Worm (Caenorhabditis elegans): ENCODE data around the gene Y105C5B.1413.

Y105C5B.1413 gene

DNA sequence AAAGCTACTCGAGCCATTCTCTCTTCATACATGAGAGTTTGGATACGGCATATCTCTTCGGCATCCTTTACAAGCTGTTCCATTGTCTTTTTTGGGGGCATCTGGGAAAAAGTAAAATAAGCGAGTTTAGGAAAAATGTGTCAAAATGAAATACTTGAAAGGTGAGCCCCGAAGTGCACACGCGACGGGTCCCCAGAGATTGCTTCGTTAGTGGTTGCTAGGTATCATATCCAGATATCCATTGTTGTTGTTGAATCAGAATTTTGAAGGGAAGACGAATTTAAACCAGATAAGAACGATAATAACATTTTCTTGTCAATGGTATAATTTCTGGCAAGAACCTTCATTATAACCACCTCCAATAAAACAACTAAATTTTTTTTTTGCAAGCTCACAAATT lies 26.5 kb upstream of the Y105C5B.1413 start, which contains the start of gene H25K10.2:
Gene H25K10.2 (minus strand): TSS at position 101 of the 400 bp plus-strand sequence.
- TF ChIP-seq rnt-1 (tag; optimal IDR thresholded peaks at IDR 0.05), result no peak
- TF ChIP-seq elt-2 (tag; optimal IDR thresholded peaks at IDR 0.05), result no peak
- no peak for TF ChIP-seq ceh-45 (GFP tag; IDR thresholded peaks at IDR 0.05)
- no peak for TF ChIP-seq ahr-1 (tag; optimal IDR thresholded peaks at IDR 0.05)
- no peak for TF ChIP-seq fkh-10 (GFP tag; optimal IDR thresholded peaks at IDR 0.05)

DNA sequence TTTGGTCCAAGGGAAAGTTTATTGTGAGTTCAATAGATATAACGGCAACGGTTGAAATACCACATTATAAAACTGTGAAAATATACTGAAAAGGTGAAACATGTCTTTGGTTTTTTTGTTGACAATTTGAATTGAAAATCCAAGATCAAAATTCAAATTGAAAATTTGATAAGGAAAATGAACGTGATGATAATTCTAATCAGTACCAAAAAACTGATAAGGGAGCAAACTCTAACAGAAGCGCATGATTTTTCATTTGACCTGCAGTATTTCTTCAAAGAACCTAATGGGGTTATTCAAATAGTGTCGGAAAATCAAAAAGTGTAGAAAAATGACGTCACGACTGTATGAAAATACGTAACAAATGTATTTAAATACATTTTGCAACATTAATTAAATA lies 19.0 kb upstream of the Y105C5B.1413 start:
- TF ChIP-seq elt-2 (tag; optimal IDR thresholded peaks at IDR 0.05), result peak; percentile 71
- TF ChIP-seq fkh-10 (GFP tag; optimal IDR thresholded peaks at IDR 0.05), result no peak
- no peak for TF ChIP-seq eyg-1 (tag; optimal IDR thresholded peaks at IDR 0.05)

DNA sequence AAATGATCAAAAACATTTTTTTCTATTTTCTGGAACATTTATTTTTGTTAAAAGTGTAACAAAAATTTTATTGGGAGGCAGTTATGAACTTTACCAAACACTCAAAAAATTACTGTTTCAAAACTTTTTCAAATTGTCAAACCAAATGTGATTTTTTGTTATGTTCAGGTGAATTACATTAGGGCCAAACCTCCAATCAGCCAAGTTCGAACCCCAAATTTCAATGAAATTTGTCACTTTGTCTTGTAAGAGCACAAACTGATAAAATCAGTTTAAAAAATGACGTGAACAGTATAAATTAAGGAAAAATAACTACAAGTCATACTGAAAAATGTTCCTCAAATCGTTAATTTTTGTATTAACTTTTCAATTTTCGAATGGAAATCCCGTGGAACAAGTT lies 17.7 kb upstream of the Y105C5B.1413 start, which contains the start of gene H25K10.1:
Gene H25K10.1 (plus strand): TSS at position 301 of the 400 bp plus-strand sequence.
- no peak for TF ChIP-seq fkh-10 (GFP tag; optimal IDR thresholded peaks at IDR 0.05)
- no peak for TF ChIP-seq nfya-1 (tag; optimal IDR thresholded peaks at IDR 0.05)
- no peak for TF ChIP-seq ceh-45 (GFP tag; IDR thresholded peaks at IDR 0.05)
- TF ChIP-seq K02D7.2 (tag; optimal IDR thresholded peaks at IDR 0.05), result no peak
- TF ChIP-seq che-1 (tag; optimal IDR thresholded peaks at IDR 0.05), result no peak
- TF ChIP-seq pros-1 (tag; optimal IDR thresholded peaks at IDR 0.05), result no peak
- TF ChIP-seq unc-55 (GFP tag; optimal IDR thresholded peaks at IDR 0.05), result no peak
- TF ChIP-seq mec-3 (tag; optimal IDR thresholded peaks at IDR 0.05; ENCODE audit: borderline replicate concordance), result no peak
- no peak for TF ChIP-seq hlh-30 (tag; optimal IDR thresholded peaks at IDR 0.05; ENCODE audit: insufficient read depth)
- no peak for TF ChIP-seq fkh-6 (tag; optimal IDR thresholded peaks at IDR 0.05)
- no peak for TF ChIP-seq ceh-24 (tag; optimal IDR thresholded peaks at IDR 0.05)
- no peak for TF ChIP-seq zip-5 (tag; optimal IDR thresholded peaks at IDR 0.05)
- no peak for TF ChIP-seq hlh-15 (tag; optimal IDR thresholded peaks at IDR 0.05)
- no peak for TF ChIP-seq ttx-3 (tag; optimal IDR thresholded peaks at IDR 0.05)
- no peak for TF ChIP-seq pat-9 (tag; optimal IDR thresholded peaks at IDR 0.05)
- TF ChIP-seq rnt-1 (tag; optimal IDR thresholded peaks at IDR 0.05), result no peak
- TF ChIP-seq syd-9 (tag; optimal IDR thresholded peaks at IDR 0.05), result no peak
- TF ChIP-seq pha-4 (tag; optimal IDR thresholded peaks at IDR 0.05), result no peak

DNA sequence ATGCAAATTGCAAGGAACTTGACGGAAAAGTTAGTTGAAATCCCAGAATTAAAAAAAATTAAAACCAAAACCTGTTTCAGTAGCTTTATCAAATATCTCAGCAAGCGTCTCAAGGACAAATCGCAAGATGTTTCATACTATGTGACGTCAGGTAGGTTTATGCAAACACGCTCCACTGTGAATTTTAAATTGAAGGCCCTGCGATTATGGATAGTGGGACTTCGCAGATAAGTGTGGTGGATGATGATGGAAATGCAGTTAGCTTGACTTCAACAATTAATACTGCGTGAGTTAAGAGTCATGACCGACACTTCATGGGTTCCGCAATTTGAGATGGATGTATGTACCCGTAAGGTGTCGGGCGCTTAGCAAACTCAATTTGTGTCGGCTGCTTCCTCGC lies 15.4 kb upstream of the Y105C5B.1413 start:
- no peak for TF ChIP-seq che-1 (tag; optimal IDR thresholded peaks at IDR 0.05)
- TF ChIP-seq pros-1 (tag; optimal IDR thresholded peaks at IDR 0.05), result no peak
- TF ChIP-seq ceh-30 (tag; optimal IDR thresholded peaks at IDR 0.05), result no peak
- TF ChIP-seq ama-1 (optimal IDR thresholded peaks at IDR 0.05), result no peak
- TF ChIP-seq tbx-2 (tag; optimal IDR thresholded peaks at IDR 0.05), result no peak
- TF ChIP-seq ceh-31 (tag; optimal IDR thresholded peaks at IDR 0.05), result no peak

DNA sequence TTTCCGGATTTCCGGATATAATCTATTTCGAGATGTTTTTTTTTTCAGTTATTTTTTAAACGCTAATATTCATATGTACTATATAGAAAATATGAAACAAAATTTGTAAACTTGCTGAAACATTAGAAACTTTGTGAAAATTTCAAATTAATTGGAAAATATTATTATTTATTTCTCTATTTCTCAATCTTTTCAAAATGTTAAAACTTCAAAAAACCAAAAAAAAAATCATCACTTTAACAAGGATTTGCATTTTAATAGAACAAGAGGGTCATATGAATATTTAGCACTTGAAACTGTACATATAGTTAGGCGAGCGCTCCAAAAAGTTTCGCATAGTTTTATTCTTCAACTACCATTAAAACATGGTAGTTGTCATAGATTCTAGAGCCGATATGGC lies 12.3 kb upstream of the Y105C5B.1413 start, which contains the start of gene Y7A9A.1:
Gene Y7A9A.1 (plus strand): TSS at position 301 of the 400 bp plus-strand sequence.
- no peak for TF ChIP-seq ceh-6 (GFP tag; optimal IDR thresholded peaks at IDR 0.05)
- no peak for TF ChIP-seq zip-5 (tag; optimal IDR thresholded peaks at IDR 0.05)

DNA sequence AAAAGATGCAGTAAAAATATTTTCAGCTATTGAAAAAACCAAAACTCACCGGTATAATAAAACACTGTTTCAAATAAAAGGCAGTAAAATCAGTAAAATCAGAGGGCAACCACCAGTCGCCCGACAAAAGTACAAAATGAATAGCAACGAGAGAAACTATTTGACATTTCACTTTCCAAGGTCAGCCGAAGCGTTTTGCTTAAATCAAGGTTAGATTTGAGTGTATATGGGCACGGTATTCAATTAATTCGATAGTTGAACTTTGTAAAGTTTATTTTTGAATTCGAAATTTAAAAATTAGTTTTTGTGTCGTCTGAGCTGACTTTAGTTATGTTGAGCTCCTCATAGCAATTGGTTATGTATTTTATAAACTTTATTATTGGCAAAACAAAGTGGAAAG lies 8.3 kb upstream of the Y105C5B.1413 start:
- TF ChIP-seq dmd-4 (tag; optimal IDR thresholded peaks at IDR 0.05; ENCODE audit: borderline replicate concordance), result no peak

DNA sequence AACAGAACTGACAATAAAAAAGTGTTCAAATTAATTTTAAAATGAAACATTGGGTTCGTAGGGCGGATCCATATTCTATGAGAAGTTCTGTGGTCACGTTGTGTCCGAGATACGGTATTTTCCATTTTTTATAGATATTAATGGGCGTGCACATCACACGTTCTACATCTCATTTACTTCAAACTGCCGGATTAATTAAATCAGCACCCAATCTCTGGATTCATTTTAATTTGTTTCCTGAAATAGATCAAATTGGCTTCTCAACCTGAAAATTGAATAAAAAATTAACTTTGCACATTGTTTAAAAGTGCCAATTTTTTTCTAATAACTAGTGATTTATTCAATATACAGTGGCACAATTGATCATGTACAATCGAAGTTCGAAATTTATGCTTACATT lies 7.2 kb upstream of the Y105C5B.1413 start:
- TF ChIP-seq ceh-22 (tag; optimal IDR thresholded peaks at IDR 0.05) (no peak), unc-55 (GFP tag; optimal IDR thresholded peaks at IDR 0.05) (no peak), C38D4.7 (GFP tag; optimal IDR thresholded peaks at IDR 0.05) (no peak), lin-11 (tag; optimal IDR thresholded peaks at IDR 0.05) (no peak), eyg-1 (tag; optimal IDR thresholded peaks at IDR 0.05) (no peak), che-1 (tag; optimal IDR thresholded peaks at IDR 0.05) (no peak), pat-9 (tag; optimal IDR thresholded peaks at IDR 0.05) (no peak), hlh-6 (tag; optimal IDR thresholded peaks at IDR 0.05) (no peak), pag-3 (tag; optimal IDR thresholded peaks at IDR 0.05; ENCODE audit: borderline replicate concordance) (no peak), ets-4 (tag; optimal IDR thresholded peaks at IDR 0.05) (no peak), F13H6.1 (tag; optimal IDR thresholded peaks at IDR 0.05) (no peak), sdc-2 (tag; optimal IDR thresholded peaks at IDR 0.05) (no peak), ceh-18 (tag; optimal IDR thresholded peaks at IDR 0.05) (no peak), lim-6 (tag; optimal IDR thresholded peaks at IDR 0.05) (no peak), hlh-8 (tag; optimal IDR thresholded peaks at IDR 0.05) (no peak), dve-1 (tag; optimal IDR thresholded peaks at IDR 0.05) (no peak)
